Fruit fly (Drosophila melanogaster) whole organism, embryonic: ENCODE data around the gene Rab5.
A peak's percentile ranks its signal among the peaks of the same experiment; 100 is the strongest.

ENCODE experiments used
- ATbp ChIP-seq: fragments of 200-800 bp; sonication (Bioruptor generic); optimal IDR thresholded peaks from 2 replicates; lab custom pipeline; 2017; ENCODE audit warnings: missing biosample characterization, mild to moderate bottlenecking, missing genetic modification characterization, missing genetic modification reagents
- Awh ChIP-seq: fragments of 200-800 bp; sonication (Bioruptor generic); IDR thresholded peaks from 2 replicates; pipeline ENCODE4, ENCODE4 v1.3.6; 2022; ENCODE audit warnings: missing biosample characterization, missing genetic modification characterization
- Bgb ChIP-seq: fragments of 200-800 bp; sonication (Bioruptor generic); IDR thresholded peaks from 2 replicates; pipeline ENCODE4 v1.3.6; 2022; ENCODE audit warnings: missing biosample characterization, missing genetic modification characterization; ENCODE audit not compliant: partially characterized antibody
- CG12659 ChIP-seq: fragments of 200-800 bp; sonication (Bioruptor generic); optimal IDR thresholded peaks from 3 replicates; lab custom pipeline; 2017; ENCODE audit warnings: mild to moderate bottlenecking, missing biosample characterization, missing genetic modification reagents, missing genetic modification characterization
- CG13287 ChIP-seq: fragments of 200-800 bp; sonication (Bioruptor generic); IDR thresholded peaks from 2 replicates; pipeline ENCODE4 v1.3.6; 2022; ENCODE audit warnings: missing biosample characterization, missing genetic modification characterization; ENCODE audit not compliant: partially characterized antibody
- CG18262 ChIP-seq: fragments of 200-800 bp; optimal IDR thresholded peaks from 3 replicates; lab custom pipeline; 2019; ENCODE audit warnings: missing biosample characterization, mild to moderate bottlenecking, missing genetic modification characterization, moderate library complexity
- CG2129 ChIP-seq: fragments of 200-800 bp; sonication (Bioruptor generic); IDR thresholded peaks from 2 replicates; pipeline ENCODE4 v1.3.6; 2022; ENCODE audit warnings: missing biosample characterization, missing genetic modification characterization; ENCODE audit not compliant: partially characterized antibody
- CG2678 ChIP-seq: fragments of 200-800 bp; sonication (Bioruptor generic); optimal IDR thresholded peaks from 3 replicates; lab custom pipeline; 2019; ENCODE audit warnings: missing biosample characterization, mild to moderate bottlenecking, missing genetic modification characterization, moderate library complexity
- CG33213 ChIP-seq: fragments of 200-800 bp; sonication (Bioruptor generic); optimal IDR thresholded peaks from 3 replicates; lab custom pipeline; 2016; ENCODE audit warnings: missing biosample characterization, missing genetic modification characterization
- CG34376 ChIP-seq: fragments of 200-800 bp; sonication (Bioruptor generic); optimal IDR thresholded peaks from 2 replicates; lab custom pipeline; 2018; ENCODE audit warnings: missing biosample characterization, mild to moderate bottlenecking, missing genetic modification characterization
- CG4617 ChIP-seq: fragments of 200-800 bp; sonication (Bioruptor generic); optimal IDR thresholded peaks from 3 replicates; lab custom pipeline; 2016; ENCODE audit warnings: missing biosample characterization, missing genetic modification characterization, borderline replicate concordance
- CG6854 ChIP-seq: fragments of 200-800 bp; sonication (Bioruptor generic); optimal IDR thresholded peaks from 3 replicates; lab custom pipeline; 2017; ENCODE audit warnings: missing biosample characterization, mild to moderate bottlenecking, missing genetic modification characterization
- CG7839 ChIP-seq: fragments of 200-800 bp; sonication (Bioruptor generic); optimal IDR thresholded peaks from 3 replicates; lab custom pipeline; 2018; ENCODE audit warnings: missing biosample characterization, mild to moderate bottlenecking, missing genetic modification characterization, moderate library complexity
- CG8924 ChIP-seq: fragments of 200-800 bp; optimal IDR thresholded peaks from 3 replicates; lab custom pipeline; 2019; ENCODE audit warnings: missing biosample characterization, mild to moderate bottlenecking, missing genetic modification characterization, moderate library complexity
- CTCF ChIP-seq: fragments of 200-800 bp; sonication (Bioruptor generic); optimal IDR thresholded peaks from 2 replicates; lab custom pipeline; 2017; ENCODE audit warnings: missing biosample characterization, mild to moderate bottlenecking, missing genetic modification characterization, moderate library complexity
- Deaf1 ChIP-seq: fragments of 200-800 bp; optimal IDR thresholded peaks from 3 replicates; lab custom pipeline; 2019; ENCODE audit warnings: missing biosample characterization, mild to moderate bottlenecking, missing genetic modification characterization, moderate library complexity
- Doc3 ChIP-seq: fragments of 200-800 bp; sonication (Bioruptor generic); IDR thresholded peaks from 3 replicates; pipeline ENCODE4 v1.3.6; 2022; ENCODE audit warnings: missing biosample characterization, missing genetic modification characterization; ENCODE audit not compliant: partially characterized antibody
- Dref ChIP-seq: fragments of 200-800 bp; sonication (Bioruptor generic); IDR thresholded peaks from 2 replicates; pipeline ENCODE4 v1.3.6; 2022; ENCODE audit warnings: missing biosample characterization, missing genetic modification characterization
- E2f2 ChIP-seq: fragments of 200-800 bp; sonication (Bioruptor generic); IDR thresholded peaks from 2 replicates; pipeline ENCODE4 v1.3.6; 2022; ENCODE audit warnings: missing biosample characterization, missing genetic modification characterization
- Ets97D ChIP-seq: fragments of 200-800 bp; sonication (Bioruptor generic); optimal IDR thresholded peaks from 3 replicates; lab custom pipeline; 2016; ENCODE audit warnings: missing biosample characterization, missing genetic modification characterization
- MESR4 ChIP-seq: fragments of 200-800 bp; sonication (Bioruptor generic); optimal IDR thresholded peaks from 2 replicates; lab custom pipeline; 2018; ENCODE audit warnings: missing biosample characterization, mild to moderate bottlenecking, missing genetic modification characterization, moderate library complexity
- Max ChIP-seq: fragments of 200-800 bp; sonication (Bioruptor generic); optimal IDR thresholded peaks from 2 replicates; lab custom pipeline; 2016; ENCODE audit warnings: missing biosample characterization, mild to moderate bottlenecking, missing genetic modification characterization
- Mrtf ChIP-seq: fragments of 200-800 bp; sonication (Bioruptor generic); IDR thresholded peaks from 3 replicates; pipeline ENCODE4 v1.3.6; 2022; ENCODE audit warnings: missing biosample characterization, missing genetic modification characterization
- Sry-δ ChIP-seq: fragments of 200-800 bp; sonication (Bioruptor generic); optimal IDR thresholded peaks from 2 replicates; lab custom pipeline; 2016; ENCODE audit warnings: missing biosample characterization, missing genetic modification characterization
- Ssrp ChIP-seq: fragments of 200-800 bp; sonication (Bioruptor generic); optimal IDR thresholded peaks from 2 replicates; lab custom pipeline; 2018; ENCODE audit warnings: missing biosample characterization, mild to moderate bottlenecking, missing genetic modification characterization, moderate library complexity
- Stat92E ChIP-seq, 3 experiments: fragments of >200 bp in 2 of 3; fragments of 200-800 bp in 1 of 3; sonication (Bioruptor generic) in 1 of 3; optimal IDR thresholded peaks; 2 replicates each; lab custom pipeline; 2017 to 2019; ENCODE audit warnings: missing biosample characterization in 3 of 3, missing genetic modification characterization in 3 of 3, mild to moderate bottlenecking in 1 of 3, moderate library complexity in 1 of 3
- TFAM ChIP-seq: fragments of 200-800 bp; sonication (Bioruptor generic); optimal IDR thresholded peaks from 2 replicates; lab custom pipeline; 2017; ENCODE audit warnings: missing biosample characterization, missing genetic modification characterization, inconsistent platforms
- Taf1 ChIP-seq: fragments of 200-800 bp; sonication (Bioruptor generic); IDR thresholded peaks from 2 replicates; pipeline ENCODE4 v1.3.6; 2022; ENCODE audit warnings: missing biosample characterization, missing genetic modification characterization
- Trl ChIP-seq, 3 experiments: fragments of >200 bp in 2 of 3; fragments of 200-800 bp in 1 of 3; sonication (Bioruptor generic) in 1 of 3; optimal IDR thresholded peaks; 2 replicates in 1 of 3; 3 replicates in 2 of 3; lab custom pipeline; 2016 to 2017; ENCODE audit warnings: missing biosample characterization in 1 of 3, missing genetic modification characterization in 1 of 3
- Xbp1 ChIP-seq: fragments of 200-800 bp; sonication (Bioruptor generic); optimal IDR thresholded peaks from 3 replicates; lab custom pipeline; 2016; ENCODE audit warnings: missing biosample characterization, mild to moderate bottlenecking, missing genetic modification characterization
- amos ChIP-seq: fragments of 200-800 bp; sonication (Bioruptor generic); IDR thresholded peaks from 2 replicates; pipeline ENCODE4 v1.3.6; 2022; ENCODE audit warnings: missing biosample characterization, missing genetic modification characterization; ENCODE audit not compliant: partially characterized antibody
- bigmax ChIP-seq: fragments of 200-800 bp; sonication (Bioruptor generic); optimal IDR thresholded peaks from 2 replicates; lab custom pipeline; 2018; ENCODE audit warnings: missing biosample characterization, mild to moderate bottlenecking, missing genetic modification characterization
- chinmo ChIP-seq: fragments of 200-800 bp; sonication (Bioruptor generic); IDR thresholded peaks from 4 replicates; pipeline ENCODE4 v1.3.6; 2022; ENCODE audit warnings: missing biosample characterization, missing genetic modification characterization; ENCODE audit not compliant: partially characterized antibody
- dmrt99B ChIP-seq: fragments of 200-800 bp; sonication (Bioruptor generic); optimal IDR thresholded peaks from 2 replicates; lab custom pipeline; 2018; ENCODE audit warnings: missing biosample characterization, mild to moderate bottlenecking, missing genetic modification characterization, moderate library complexity
- eve ChIP-seq, 2 experiments: fragments of >200 bp; optimal IDR thresholded peaks; 2 replicates each; lab custom pipeline; 2017; ENCODE audit warnings: missing biosample characterization in 2 of 2, missing genetic modification characterization in 2 of 2
- eyg ChIP-seq: fragments of 200-800 bp; sonication (Bioruptor generic); optimal IDR thresholded peaks from 3 replicates; lab custom pipeline; 2016; ENCODE audit warnings: missing biosample characterization, missing genetic modification characterization
- gfzf ChIP-seq: fragments of 200-800 bp; sonication (Bioruptor generic); optimal IDR thresholded peaks from 2 replicates; lab custom pipeline; 2016; ENCODE audit warnings: missing biosample characterization, mild to moderate bottlenecking, missing genetic modification characterization, moderate library complexity
- hbn ChIP-seq: fragments of 200-800 bp; sonication (Bioruptor generic); IDR thresholded peaks from 2 replicates; pipeline ENCODE4 v1.3.6; 2022; ENCODE audit warnings: missing biosample characterization, missing genetic modification characterization; ENCODE audit not compliant: partially characterized antibody
- nerfin-1 ChIP-seq: fragments of 200-800 bp; sonication (Bioruptor generic); optimal IDR thresholded peaks from 3 replicates; lab custom pipeline; 2019; ENCODE audit warnings: missing biosample characterization, mild to moderate bottlenecking, missing genetic modification characterization, moderate library complexity
- pfk ChIP-seq: fragments of 200-800 bp; sonication (Bioruptor generic); optimal IDR thresholded peaks from 2 replicates; lab custom pipeline; 2018; ENCODE audit warnings: missing biosample characterization, mild to moderate bottlenecking, missing genetic modification characterization, moderate library complexity
- ro ChIP-seq: fragments of 200-800 bp; sonication (Bioruptor generic); IDR thresholded peaks from 2 replicates; pipeline ENCODE4 v1.3.6; 2022; ENCODE audit warnings: missing biosample characterization, missing genetic modification characterization
- sd ChIP-seq: fragments of 200-800 bp; sonication (Bioruptor generic); optimal IDR thresholded peaks from 3 replicates; lab custom pipeline; 2018; ENCODE audit warnings: missing biosample characterization, mild to moderate bottlenecking, missing genetic modification characterization, moderate library complexity
- sens-2 ChIP-seq: fragments of 200-800 bp; sonication (Bioruptor generic); IDR thresholded peaks from 2 replicates; pipeline ENCODE4 v1.3.6; 2022; ENCODE audit warnings: missing biosample characterization, missing genetic modification characterization
- sr ChIP-seq: fragments of 200-800 bp; sonication (Bioruptor generic); IDR thresholded peaks from 3 replicates; pipeline ENCODE4 v1.3.6; 2022; ENCODE audit warnings: missing biosample characterization, missing genetic modification characterization
- ssp ChIP-seq: fragments of 200-800 bp; sonication (Bioruptor generic); IDR thresholded peaks from 2 replicates; pipeline ENCODE4 v1.3.6; 2022; ENCODE audit warnings: missing biosample characterization, missing genetic modification characterization
- stwl ChIP-seq: fragments of 200-800 bp; sonication (Bioruptor generic); optimal IDR thresholded peaks from 3 replicates; lab custom pipeline; 2018; ENCODE audit warnings: missing biosample characterization, mild to moderate bottlenecking, missing genetic modification characterization, moderate library complexity
- ttk ChIP-seq: fragments of 200-800 bp; sonication (Bioruptor generic); IDR thresholded peaks from 2 replicates; pipeline ENCODE4 v2.1.2; 2022; ENCODE audit warnings: missing biosample characterization, missing genetic modification characterization
- tup ChIP-seq: fragments of 200-800 bp; sonication (Bioruptor generic); optimal IDR thresholded peaks from 2 replicates; lab custom pipeline; 2016; ENCODE audit warnings: missing biosample characterization, mild to moderate bottlenecking, missing genetic modification characterization, moderate library complexity
- wor ChIP-seq: fragments of 200-800 bp; sonication (Bioruptor generic); IDR thresholded peaks from 2 replicates; pipeline ENCODE4 v1.3.6; 2022; ENCODE audit warnings: missing biosample characterization, missing genetic modification characterization

Rab5 gene

DNA sequence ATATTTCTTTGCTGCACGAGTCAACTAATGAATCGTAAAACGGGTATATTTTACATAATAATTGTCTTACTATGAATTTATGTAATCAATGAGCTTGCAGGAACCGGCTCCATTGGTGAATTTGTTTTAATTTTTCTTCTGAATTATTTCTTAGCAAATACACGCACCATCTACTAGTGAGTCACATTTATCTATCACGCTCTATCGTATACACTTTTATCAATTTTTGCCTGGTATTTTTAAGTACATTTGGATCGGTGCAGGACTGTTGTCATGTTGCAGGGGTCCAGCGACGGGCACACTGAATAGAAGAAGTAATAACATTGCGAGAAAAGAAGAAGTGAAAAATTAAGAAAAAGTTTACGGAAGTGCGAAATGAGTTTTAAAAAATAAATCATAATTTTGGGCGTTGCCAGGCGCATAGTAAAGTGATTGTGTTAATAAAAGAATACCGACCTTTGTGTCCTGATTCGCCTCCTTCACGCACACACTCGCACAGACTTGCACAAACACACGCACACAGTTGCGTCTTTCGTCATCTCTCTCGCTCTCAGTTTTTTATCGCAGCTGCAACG, at the start of gene Rab5, which contains the start of gene Axud1:
Rab5 (minus strand) TSS at position 197 of the 575 bp plus-strand sequence.
Axud1 (plus strand) TSS at position 269 of the 575 bp plus-strand sequence.
- TF ChIP-seq TFAM (GFP tag; lab: Kevin White, UChicago) = no peak
- TF ChIP-seq eve (GFP tag; optimal IDR thresholded peaks at IDR 0.05; lab: Kevin White, UChicago) = no peak
- peak; percentile 30; the same call in 1 of the 2 replicates for TF ChIP-seq CG13287 (GFP tag; lab: Robert Waterston, UW)
- TF ChIP-seq sd (tag; lab: Kevin White, UChicago) = peak; percentile 46
- TF ChIP-seq Ets97D (GFP tag; lab: Kevin White, UChicago) = peak; percentile 57
- TF ChIP-seq Awh (GFP tag; lab: Robert Waterston, UW) = no peak
- TF ChIP-seq CG12659 = peak; percentile 68
- TF ChIP-seq Trl (optimal IDR thresholded peaks at IDR 0.05; lab: Kevin White, UChicago) = peak in 1 of 2 experiments; percentile 24
- TF ChIP-seq Trl (GFP tag; optimal IDR thresholded peaks at IDR 0.05; lab: Kevin White, UChicago) = no peak
- no peak for TF ChIP-seq CG6854 (GFP tag; lab: Kevin White, UChicago)
- no peak for TF ChIP-seq eyg
- no peak for TF ChIP-seq wor (GFP tag; lab: Robert Waterston, UW)
- peak; percentile 71 for TF ChIP-seq MESR4 (GFP tag; lab: Kevin White, UChicago)
- TF ChIP-seq Mrtf (GFP tag; lab: Robert Waterston, UW) = no peak
- TF ChIP-seq gfzf (GFP tag; lab: Kevin White, UChicago) = peak; percentile 97
- TF ChIP-seq E2f2 (GFP tag; lab: Robert Waterston, UW) = peak; percentile 22; the same call in 1 of the 2 replicates
- no peak for TF ChIP-seq CG34376
- TF ChIP-seq chinmo = 0 out of 4 replicates have a peak, but pooled peaks have one; percentile 17
- no peak for TF ChIP-seq sens-2
- TF ChIP-seq tup (GFP tag; lab: Kevin White, UChicago) = no peak
- TF ChIP-seq Bgb (GFP tag; lab: Robert Waterston, UW) = no peak
- TF ChIP-seq Ssrp (tag; lab: Kevin White, UChicago) = no peak
- TF ChIP-seq CTCF (GFP tag; lab: Kevin White, UChicago) = peak; percentile 37
- peak; percentile 9; the same call in 1 of the 2 replicates for TF ChIP-seq Taf1
- no peak for TF ChIP-seq bigmax (GFP tag; lab: Kevin White, UChicago)
- TF ChIP-seq CG8924 (tag; lab: Kevin White, UChicago) = peak; percentile 27
- TF ChIP-seq amos (GFP tag; lab: Robert Waterston, UW) = no peak
- no peak for TF ChIP-seq dmrt99B
- no peak for TF ChIP-seq CG2678 (tag; lab: Kevin White, UChicago)
- TF ChIP-seq CG7839 (tag; lab: Kevin White, UChicago) = peak; percentile 4
- peak; percentile 42 for TF ChIP-seq CG33213 (GFP tag; lab: Kevin White, UChicago)
- peak; percentile 17 for TF ChIP-seq stwl (tag; lab: Kevin White, UChicago)
- TF ChIP-seq ttk = no peak
- TF ChIP-seq pfk (GFP tag; lab: Kevin White, UChicago) = no peak
- no peak for TF ChIP-seq hbn
- TF ChIP-seq CG2129 (GFP tag; lab: Robert Waterston, UW) = no peak
- no peak for TF ChIP-seq nerfin-1 (tag; lab: Kevin White, UChicago)
- peak; percentile 41 for TF ChIP-seq Dref (GFP tag; lab: Robert Waterston, UW)
- peak; percentile 59 for TF ChIP-seq Sry-δ
- no peak for TF ChIP-seq ro (GFP tag; lab: Robert Waterston, UW)
- no peak for TF ChIP-seq ATbp (GFP tag; lab: Kevin White, UChicago)
- no peak for TF ChIP-seq CG18262 (tag; lab: Kevin White, UChicago)
- peak; percentile 4 for TF ChIP-seq Xbp1 (GFP tag; lab: Kevin White, UChicago)
- no peak for TF ChIP-seq Doc3 (GFP tag; lab: Robert Waterston, UW)
- no peak for TF ChIP-seq sr (GFP tag; lab: Robert Waterston, UW)
- peak; percentile 37; the same call in 1 of the 2 replicates for TF ChIP-seq ssp (GFP tag; lab: Robert Waterston, UW)
- peak in 1 of 3 experiments; percentile 16 for TF ChIP-seq Stat92E (GFP tag; optimal IDR thresholded peaks at IDR 0.05; lab: Kevin White, UChicago)
- peak; percentile 92 for TF ChIP-seq CG4617 (GFP tag; lab: Kevin White, UChicago)
- no peak for TF ChIP-seq Deaf1 (tag; lab: Kevin White, UChicago)
- no peak for TF ChIP-seq Max (GFP tag; lab: Kevin White, UChicago)
